Fruit fly (Drosophila melanogaster): Measurements from ENCODE around the gene velo.
A peak's percentile ranks its signal among the peaks of the same experiment; 100 is the strongest.

Gene velo

DNA sequence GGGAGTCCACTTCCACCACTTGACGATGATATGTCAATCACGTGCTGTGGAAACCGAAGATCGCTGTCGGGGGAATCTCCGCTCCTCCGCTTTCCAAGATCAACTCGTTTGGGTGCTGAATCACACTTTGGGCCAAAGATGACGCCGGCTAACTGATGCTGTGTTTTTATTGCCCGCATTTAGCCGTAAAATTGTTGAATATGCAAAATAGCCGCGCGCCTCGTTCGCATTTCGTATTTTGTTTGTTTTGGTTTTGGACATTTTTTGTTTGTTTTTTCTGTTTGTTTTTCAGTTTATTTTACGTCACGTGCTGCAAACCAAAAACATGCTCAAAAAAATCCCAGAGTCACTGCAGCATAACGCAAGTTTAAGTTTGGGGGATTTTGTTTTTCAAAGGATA is 29.2 kb downstream of the velo start:
- TF ChIP-seq achi (GFP tag; optimal IDR thresholded peaks at IDR 0.05) (no peak), CG10669 (GFP tag; optimal IDR thresholded peaks at IDR 0.05) (no peak), CG32006 (GFP tag; optimal IDR thresholded peaks at IDR 0.05) (no peak), pdm3 (GFP tag; optimal IDR thresholded peaks at IDR 0.05) (no peak), dsx (GFP tag; optimal IDR thresholded peaks at IDR 0.05; ENCODE audit: poor library complexity, severe bottlenecking) (no peak), cyc (GFP tag; optimal IDR thresholded peaks at IDR 0.05) (no peak), lz (GFP tag; optimal IDR thresholded peaks at IDR 0.05) (no peak)

DNA sequence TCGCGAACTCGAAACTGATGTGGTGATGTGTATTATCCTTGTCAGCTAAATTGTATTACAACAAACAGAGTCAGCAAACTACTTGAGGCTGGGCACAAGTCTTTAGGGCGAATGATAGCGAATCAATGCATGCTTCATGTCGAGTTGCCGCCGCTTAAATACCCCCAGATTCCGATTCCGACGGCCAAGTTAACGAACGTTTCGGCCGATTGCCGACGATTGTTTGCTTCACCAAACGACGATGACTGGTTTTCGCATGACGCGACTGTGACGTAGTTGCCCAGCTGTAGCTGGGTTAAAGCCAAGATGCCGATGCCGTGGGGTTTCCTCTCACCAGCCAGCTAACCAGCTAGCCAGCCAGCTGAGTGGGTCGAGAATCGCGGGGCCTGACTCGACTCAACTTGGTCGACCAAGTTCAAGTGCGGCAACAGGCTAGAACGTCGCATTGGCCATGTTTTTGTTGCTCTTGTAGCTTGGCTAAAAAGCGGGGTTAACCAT is 33.1 kb downstream of the velo start, which contains the start of gene ple:
TSS of gene ple (minus strand) at position 134 of the 498 bp plus-strand sequence.
- TF ChIP-seq CG3919 (GFP tag; optimal IDR thresholded peaks at IDR 0.05), result peak; percentile 14
- peak; percentile 24; the same call in 1 of the 3 replicates for TF ChIP-seq CG8119 (GFP tag; IDR thresholded peaks at IDR 0.05)
- TF ChIP-seq CG9139 (GFP tag; optimal IDR thresholded peaks at IDR 0.05), result peak; percentile 4
- TF ChIP-seq fd85E (GFP tag; optimal IDR thresholded peaks at IDR 0.05), result no peak
- TF ChIP-seq Sox102F (GFP tag; optimal IDR thresholded peaks at IDR 0.05), result peak; percentile 0
- TF ChIP-seq dsx (GFP tag; optimal IDR thresholded peaks at IDR 0.05; ENCODE audit: poor library complexity, severe bottlenecking), result no peak
- TF ChIP-seq Ets96B (tag; optimal IDR thresholded peaks at IDR 0.05), result no peak
- TF ChIP-seq Eip78C (GFP tag), result peak; percentile 74
- no peak for TF ChIP-seq Eip75B (GFP tag; optimal IDR thresholded peaks at IDR 0.05)

DNA sequence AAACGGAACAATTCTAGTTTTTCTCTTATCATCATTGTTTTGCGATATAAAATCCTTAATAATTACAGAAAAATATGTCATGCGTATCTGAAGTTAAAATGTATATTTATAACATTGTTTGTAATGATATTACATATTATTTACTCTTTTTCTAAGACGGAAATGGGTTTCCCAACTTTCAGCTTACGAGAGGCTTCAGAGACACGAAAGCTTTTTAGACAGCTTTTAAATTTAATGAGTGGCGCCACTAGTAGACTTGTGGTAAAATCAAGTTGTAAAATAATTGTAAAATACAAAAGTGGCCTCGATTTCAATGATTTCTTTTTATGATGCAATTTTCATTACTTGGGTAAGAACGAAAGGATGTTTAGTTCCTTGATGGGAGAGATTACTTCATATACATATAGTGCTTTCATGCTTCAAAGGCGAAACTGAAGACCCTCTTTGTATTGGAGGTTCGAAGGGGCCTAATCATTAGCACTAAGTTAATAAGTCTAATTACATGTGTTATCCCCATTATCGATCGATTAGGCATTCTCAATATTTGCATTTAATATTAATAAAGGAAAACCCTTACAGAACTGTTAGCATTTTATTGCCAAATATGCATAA is 43.5 kb downstream of the velo start:
- TF ChIP-seq CG11902 (GFP tag; optimal IDR thresholded peaks at IDR 0.05), result peak; percentile 58
- no peak for TF ChIP-seq CG8119 (GFP tag; IDR thresholded peaks at IDR 0.05)
- peak; percentile 79 for TF ChIP-seq topi (GFP tag; optimal IDR thresholded peaks at IDR 0.05)
- TF ChIP-seq dac (GFP tag; optimal IDR thresholded peaks at IDR 0.05), result peak; percentile 64
- peak; percentile 84 for TF ChIP-seq esn (GFP tag; optimal IDR thresholded peaks at IDR 0.05)
- peak; percentile 64 for TF ChIP-seq CG31627 (GFP tag; optimal IDR thresholded peaks at IDR 0.05)
- TF ChIP-seq CG16779 (tag; optimal IDR thresholded peaks at IDR 0.05), result peak; percentile 65
- peak; percentile 75 for TF ChIP-seq net (GFP tag; optimal IDR thresholded peaks at IDR 0.05)
- TF ChIP-seq CG10631 (GFP tag; optimal IDR thresholded peaks at IDR 0.05), result peak; percentile 66
- peak; percentile 77 for TF ChIP-seq pdm3 (GFP tag; optimal IDR thresholded peaks at IDR 0.05)
- TF ChIP-seq Sox15 (GFP tag; optimal IDR thresholded peaks at IDR 0.05), result peak; percentile 43
- TF ChIP-seq Lpt (GFP tag; optimal IDR thresholded peaks at IDR 0.05), result no peak
- no peak for TF ChIP-seq Ets96B (tag; optimal IDR thresholded peaks at IDR 0.05)
- TF ChIP-seq CG6276 (GFP tag; optimal IDR thresholded peaks at IDR 0.05), result no peak
- peak; percentile 74 for TF ChIP-seq cyc (GFP tag; optimal IDR thresholded peaks at IDR 0.05)
- TF ChIP-seq Ets21C (GFP tag; optimal IDR thresholded peaks at IDR 0.05), result peak; percentile 46
- TF ChIP-seq acj6 (GFP tag; optimal IDR thresholded peaks at IDR 0.05), result peak; percentile 70
- TF ChIP-seq eg (GFP tag; IDR thresholded peaks at IDR 0.05), result peak; percentile 83
- peak; percentile 55 for TF ChIP-seq CG6808 (GFP tag; optimal IDR thresholded peaks at IDR 0.05)
- TF ChIP-seq Smox (GFP tag; optimal IDR thresholded peaks at IDR 0.05), result peak; percentile 61
- no peak for TF ChIP-seq CG15336 (GFP tag; IDR thresholded peaks at IDR 0.05)
- no peak for TF ChIP-seq CG3032 (tag; optimal IDR thresholded peaks at IDR 0.05)
- TF ChIP-seq svp (GFP tag), result peak; percentile 18
- peak; percentile 40 for TF ChIP-seq Sox102F (GFP tag; optimal IDR thresholded peaks at IDR 0.05)
- TF ChIP-seq Eip75B (GFP tag; optimal IDR thresholded peaks at IDR 0.05), result peak; percentile 81
- peak; percentile 85 for TF ChIP-seq fkh (GFP tag; optimal IDR thresholded peaks at IDR 0.05)
- no peak for TF ChIP-seq Hr38 (GFP tag; optimal IDR thresholded peaks at IDR 0.05)
- peak; percentile 45 for TF ChIP-seq Sox14 (GFP tag; optimal IDR thresholded peaks at IDR 0.05)
- TF ChIP-seq CG8319 (GFP tag; optimal IDR thresholded peaks at IDR 0.05), result peak; percentile 72
- TF ChIP-seq ss (GFP tag; optimal IDR thresholded peaks at IDR 0.05), result peak in 1 of 2 experiments; percentile 26
- peak; percentile 27 for TF ChIP-seq CG4318 (GFP tag; optimal IDR thresholded peaks at IDR 0.05)
- TF ChIP-seq CG8632 (GFP tag; optimal IDR thresholded peaks at IDR 0.05), result peak; percentile 58
- TF ChIP-seq achi (GFP tag; optimal IDR thresholded peaks at IDR 0.05), result peak; percentile 54
- no peak for TF ChIP-seq CG6854 (GFP tag; optimal IDR thresholded peaks at IDR 0.05)
- TF ChIP-seq Met (GFP tag; optimal IDR thresholded peaks at IDR 0.05), result peak; percentile 65
- peak; percentile 27 for TF ChIP-seq CG9139 (GFP tag; optimal IDR thresholded peaks at IDR 0.05)
- peak; percentile 20 for TF ChIP-seq Blimp-1 (GFP tag; optimal IDR thresholded peaks at IDR 0.05)
- peak; percentile 59 for TF ChIP-seq Hr39 (GFP tag; optimal IDR thresholded peaks at IDR 0.05)
- TF ChIP-seq OdsH (GFP tag; optimal IDR thresholded peaks at IDR 0.05), result peak; percentile 75

Measured in whole organism, prepupa.